Worm (Caenorhabditis elegans) whole organism, late embryonic: ENCODE measurements around the gene fbxb-58.

Experiments
- ama-1 ChIP-seq: fragments of 150-350 bp; optimal IDR thresholded peaks from 2 replicates; lab custom pipeline; 2014
- ceh-24 ChIP-seq: sonication (generic microtip); optimal IDR thresholded peaks from 2 replicates; lab custom pipeline; 2016; ENCODE audit warnings: mild to moderate bottlenecking, missing genetic modification characterization, missing compliant biosample characterization
- ceh-31 ChIP-seq: sonication (generic microtip); optimal IDR thresholded peaks from 2 replicates; lab custom pipeline; 2016; ENCODE audit warnings: missing genetic modification characterization, missing compliant biosample characterization
- elt-2 ChIP-seq: sonication (generic microtip); optimal IDR thresholded peaks from 2 replicates; lab custom pipeline; 2016; ENCODE audit warnings: missing genetic modification reagents, missing genetic modification characterization, missing compliant biosample characterization
- fax-1 ChIP-seq: sonication (generic microtip); optimal IDR thresholded peaks from 2 replicates; lab custom pipeline; 2016; ENCODE audit warnings: missing genotype, missing genetic modification characterization, missing compliant biosample characterization
- fkh-10 ChIP-seq: fragments of 150-350 bp; optimal IDR thresholded peaks from 2 replicates; lab custom pipeline; 2014; ENCODE audit warnings: missing biosample characterization, missing genetic modification reagents, missing genetic modification characterization
- hlh-30 ChIP-seq: sonication (generic microtip); optimal IDR thresholded peaks from 2 replicates; lab custom pipeline; 2017; ENCODE audit warnings: antibody characterized with exemption, missing genetic modification characterization, missing compliant biosample characterization; ENCODE audit not compliant: insufficient read depth
- hlh-6 ChIP-seq: sonication (generic microtip); optimal IDR thresholded peaks from 2 replicates; lab custom pipeline; 2016; ENCODE audit warnings: missing genotype, missing genetic modification characterization, missing compliant biosample characterization
- nfya-1 ChIP-seq: sonication (generic microtip); optimal IDR thresholded peaks from 2 replicates; lab custom pipeline; 2017; ENCODE audit warnings: missing genetic modification characterization, mild to moderate bottlenecking, missing compliant biosample characterization, antibody characterized with exemption, moderate library complexity
- npax-4 ChIP-seq: sonication (generic microtip); optimal IDR thresholded peaks from 2 replicates; lab custom pipeline; 2016; ENCODE audit warnings: missing genetic modification characterization, missing compliant biosample characterization
- pqm-1 ChIP-seq: sonication (generic microtip); optimal IDR thresholded peaks from 2 replicates; lab custom pipeline; 2016; ENCODE audit warnings: missing genetic modification characterization, missing compliant biosample characterization

DNA sequence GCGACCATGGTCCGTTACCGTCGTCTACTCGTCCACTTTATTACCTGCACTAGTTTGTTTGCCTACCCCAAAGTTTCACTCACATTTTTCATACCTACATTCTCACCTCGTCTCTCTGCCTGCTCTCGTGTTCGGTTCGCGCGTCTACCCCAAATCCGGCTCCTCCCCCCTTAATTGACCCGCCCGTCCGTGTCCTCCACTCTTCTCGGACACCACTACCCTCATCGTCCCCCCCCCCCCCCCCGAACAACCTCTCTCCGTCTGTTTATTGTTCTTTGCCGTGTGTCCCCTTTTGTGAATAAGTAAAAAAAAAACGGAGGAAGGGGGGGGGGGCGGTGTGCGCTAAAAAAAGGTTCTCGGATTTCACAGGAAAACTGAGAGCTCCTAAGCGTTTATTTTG lies 24.9 kb upstream of the fbxb-58 start:
- TF ChIP-seq nfya-1 (tag; lab: Kevin White, UChicago), result no peak
- no peak for TF ChIP-seq ceh-24 (tag; lab: Kevin White, UChicago)
- no peak for TF ChIP-seq ama-1 (lab: Kevin White, UChicago)
- TF ChIP-seq ceh-31 (tag; lab: Kevin White, UChicago), result no peak
- TF ChIP-seq fax-1 (tag; lab: Kevin White, UChicago), result no peak
- TF ChIP-seq fkh-10 (GFP tag; lab: Kevin White, UChicago), result no peak
- TF ChIP-seq elt-2 (tag; lab: Kevin White, UChicago), result no peak
- no peak for TF ChIP-seq npax-4 (tag; lab: Kevin White, UChicago)
- no peak for TF ChIP-seq hlh-30 (tag; lab: Kevin White, UChicago)
- no peak for TF ChIP-seq hlh-6 (tag; lab: Kevin White, UChicago)
- no peak for TF ChIP-seq pqm-1 (tag; lab: Kevin White, UChicago)
